Worm (Caenorhabditis elegans) whole organism, L4 larva: ENCODE measurements around the gene pqn-27.

Experiments
- gei-8 ChIP-seq: fragments of 200-800 bp; sonication (Bioruptor generic); optimal IDR thresholded peaks from 2 replicates; lab custom pipeline; 2018; ENCODE audit warnings: mild to moderate bottlenecking, missing genetic modification characterization, missing compliant biosample characterization
- lin-13 ChIP-seq: fragments of 150-350 bp; optimal IDR thresholded peaks from 2 replicates; lab custom pipeline; 2014; ENCODE audit warnings: missing biosample characterization, missing genetic modification reagents, missing genetic modification characterization
- lsy-2 ChIP-seq, 2 experiments: fragments of 150-350 bp in 1 of 2; sonication (generic microtip) in 1 of 2; optimal IDR thresholded peaks; 2 replicates each; lab custom pipeline; 2014 to 2017; ENCODE audit warnings: missing biosample characterization in 2 of 2, missing genetic modification characterization in 2 of 2
- skn-1 ChIP-seq: fragments of 150-350 bp; optimal IDR thresholded peaks from 2 replicates; lab custom pipeline; 2014; ENCODE audit warnings: missing biosample characterization, missing genetic modification characterization

DNA sequence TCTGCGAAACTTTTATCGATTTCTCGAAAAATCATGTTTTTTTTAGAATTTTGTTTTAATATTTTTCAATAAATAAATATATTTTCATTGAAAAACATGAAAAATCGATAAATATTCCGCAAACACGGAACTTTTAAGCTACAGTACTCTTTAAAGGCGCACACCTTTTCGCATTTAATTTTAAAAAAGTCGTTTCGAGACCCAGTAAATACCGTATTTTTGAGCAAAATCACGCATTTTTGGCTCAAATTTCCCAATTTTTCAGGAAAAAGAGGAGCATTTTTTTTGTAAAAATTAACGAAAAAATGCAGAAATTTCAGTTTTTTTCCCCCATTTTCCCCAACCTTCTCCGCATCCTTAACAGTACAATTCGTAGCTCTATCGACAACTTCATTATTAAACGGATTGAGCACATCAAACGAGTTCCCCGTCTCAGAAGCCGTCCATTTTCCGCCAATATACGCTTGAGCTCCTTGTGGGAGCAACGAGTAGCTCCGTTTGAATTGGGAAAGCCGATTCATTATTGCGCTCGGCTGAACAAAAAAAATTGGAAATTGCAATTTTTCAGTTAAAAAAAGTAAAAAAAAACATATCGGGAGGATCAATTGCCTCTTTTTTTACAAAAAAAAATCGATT is 30.9 kb upstream of the pqn-27 start, which contains the start of gene alh-7:
- TF ChIP-seq lsy-2 (tag; optimal IDR thresholded peaks at IDR 0.05; lab: Kevin White, UChicago) (no peak), gei-8 (no peak), skn-1 (no peak), lin-13 (GFP tag; lab: Kevin White, UChicago) (no peak)
